Worm (Caenorhabditis elegans) whole organism, late embryonic: ENCODE data around the gene gpd-4.

Experiments
- ama-1 ChIP-seq: fragments of 150-350 bp; optimal IDR thresholded peaks from 2 replicates; lab custom pipeline; 2014
- elt-2 ChIP-seq: sonication (generic microtip); optimal IDR thresholded peaks from 2 replicates; lab custom pipeline; 2016; ENCODE audit warnings: missing genetic modification reagents, missing genetic modification characterization, missing compliant biosample characterization
- nfya-1 ChIP-seq: sonication (generic microtip); optimal IDR thresholded peaks from 2 replicates; lab custom pipeline; 2017; ENCODE audit warnings: missing genetic modification characterization, mild to moderate bottlenecking, missing compliant biosample characterization, antibody characterized with exemption, moderate library complexity
- odd-2 ChIP-seq: sonication (generic microtip); optimal IDR thresholded peaks from 2 replicates; lab custom pipeline; 2017; ENCODE audit warnings: antibody characterized with exemption, mild to moderate bottlenecking, missing genetic modification characterization, missing compliant biosample characterization
- rnt-1 ChIP-seq: sonication (generic microtip); optimal IDR thresholded peaks from 2 replicates; lab custom pipeline; 2016; ENCODE audit warnings: missing genetic modification characterization, missing compliant biosample characterization

ce11 chrII:10164137-10164536, 6.9 kb upstream of the gpd-4 start:
- no peak for TF ChIP-seq elt-2
- no peak for TF ChIP-seq ama-1 (lab: Kevin White, UChicago)
- TF ChIP-seq odd-2: no peak
- TF ChIP-seq rnt-1 (tag; lab: Kevin White, UChicago): no peak
- no peak for TF ChIP-seq nfya-1 (tag; lab: Kevin White, UChicago)
